Fruit fly (Drosophila melanogaster): ENCODE results near the gene CG14907.

The CG14907 gene

dm6 chr3R:16613300-16613699, 38.8 kb downstream of the CG14907 start, which contains the start of gene CG12783:
Gene CG12783, minus strand, starts transcription at chr3R:16613400.
- no peak for TF ChIP-seq CG10543 (GFP tag; optimal IDR thresholded peaks at IDR 0.05)
- no peak for TF ChIP-seq CG11504 (tag; optimal IDR thresholded peaks at IDR 0.05)
- no peak for TF ChIP-seq Sry-β (GFP tag; optimal IDR thresholded peaks at IDR 0.05)
- no peak for TF ChIP-seq CG6254 (GFP tag; optimal IDR thresholded peaks at IDR 0.05)
- TF ChIP-seq CG2678 (tag; optimal IDR thresholded peaks at IDR 0.05) = no peak
- no peak for TF ChIP-seq Gsc (GFP tag; IDR thresholded peaks at IDR 0.05)
- TF ChIP-seq prd (optimal IDR thresholded peaks at IDR 0.05) = no peak
- TF ChIP-seq prd (GFP tag; IDR thresholded peaks at IDR 0.05) = no peak
- TF ChIP-seq Aef1 (GFP tag; IDR thresholded peaks at IDR 0.05) = no peak
- no peak for TF ChIP-seq stwl (tag; optimal IDR thresholded peaks at IDR 0.05)
- no peak for TF ChIP-seq CG3065 (GFP tag; optimal IDR thresholded peaks at IDR 0.05)
- TF ChIP-seq TFAM (GFP tag; optimal IDR thresholded peaks at IDR 0.05) = no peak

- no peak for TF ChIP-seq tap (tag; optimal IDR thresholded peaks at IDR 0.05)
- TF ChIP-seq Nf-YB (GFP tag; optimal IDR thresholded peaks at IDR 0.05) = no peak
- no peak for TF ChIP-seq dm (GFP tag; optimal IDR thresholded peaks at IDR 0.05)
- TF ChIP-seq CG15479 (GFP tag; optimal IDR thresholded peaks at IDR 0.05) = no peak
- TF ChIP-seq pnt (GFP tag; optimal IDR thresholded peaks at IDR 0.05) = no peak
- no peak for TF ChIP-seq fru (optimal IDR thresholded peaks at IDR 0.05)
- TF ChIP-seq CG2712 (tag; optimal IDR thresholded peaks at IDR 0.05) = peak; percentile 33
- no peak for TF ChIP-seq pfk (GFP tag; optimal IDR thresholded peaks at IDR 0.05)
Measured at dm6 chr3R:16611240-16611639, 40.9 kb downstream of the CG14907 start.

dm6 chr3R:16608920-16609319, 43.2 kb downstream of the CG14907 start, which contains the start of gene NPF:
Gene NPF, plus strand, starts transcription at chr3R:16609220.
- TF ChIP-seq Ets65A (GFP tag) (no peak), CG34224 (GFP tag; IDR thresholded peaks at IDR 0.05; ENCODE audit: partially characterized antibody) (no peak), Pdp1 (GFP tag; optimal IDR thresholded peaks at IDR 0.05) (no peak), tin (GFP tag; optimal IDR thresholded peaks at IDR 0.05) (no peak), CG6654 (GFP tag; optimal IDR thresholded peaks at IDR 0.05) (no peak), Sox102F (GFP tag; optimal IDR thresholded peaks at IDR 0.05) (no peak), CG31224 (GFP tag; IDR thresholded peaks at IDR 0.05) (no peak), zen (tag; optimal IDR thresholded peaks at IDR 0.05) (no peak), CG5180 (GFP tag; optimal IDR thresholded peaks at IDR 0.05) (no peak), CG18764 (GFP tag; optimal IDR thresholded peaks at IDR 0.05) (no peak), CG17829 (tag; optimal IDR thresholded peaks at IDR 0.05) (no peak), Rx (GFP tag; IDR thresholded peaks at IDR 0.05) (no peak), az2 (GFP tag; optimal IDR thresholded peaks at IDR 0.05) (no peak), seq (GFP tag; IDR thresholded peaks at IDR 0.05) (no peak), CG2678 (tag; optimal IDR thresholded peaks at IDR 0.05) (no peak)

DNA sequence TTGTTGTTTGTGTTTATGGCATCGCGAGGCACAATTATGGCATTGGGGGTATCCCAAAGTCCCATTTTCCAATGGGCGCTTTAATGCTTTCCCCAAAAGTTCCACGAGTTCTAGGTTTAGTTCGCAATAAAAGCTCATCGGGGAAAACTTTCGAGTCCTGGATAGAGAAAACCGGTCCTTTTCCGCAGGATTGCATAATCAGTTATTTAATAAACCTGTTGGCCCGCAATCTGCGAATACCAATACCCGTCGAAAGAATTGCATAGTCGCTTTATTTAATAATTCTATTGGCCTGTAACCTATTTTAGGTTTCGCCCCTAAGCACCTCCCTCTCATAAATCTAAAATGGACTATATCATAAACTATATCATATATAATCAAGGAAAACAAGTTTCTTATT, 46.2 kb downstream of the CG14907 start:
- TF ChIP-seq YL-1 (GFP tag; optimal IDR thresholded peaks at IDR 0.05) (no peak), Pdp1 (GFP tag; optimal IDR thresholded peaks at IDR 0.05) (peak in 1 of 2 experiments; percentile 92), CG1233 (GFP tag; optimal IDR thresholded peaks at IDR 0.05) (no peak), CG7987 (GFP tag; optimal IDR thresholded peaks at IDR 0.05) (no peak), gro (GFP tag; optimal IDR thresholded peaks at IDR 0.05) (no peak), CG9797 (GFP tag; optimal IDR thresholded peaks at IDR 0.05) (no peak), scrt (GFP tag; optimal IDR thresholded peaks at IDR 0.05) (peak; percentile 75)

Measured in whole organism, embryonic.